Fruit fly (Drosophila melanogaster) whole organism, adult: Measurements from ENCODE around the gene CG43658.

Experiments
- CG11617 ChIP-seq: fragments of 200-800 bp; sonication (Bioruptor generic); optimal IDR thresholded peaks from 2 replicates; lab custom pipeline; 2017; ENCODE audit warnings: mild to moderate bottlenecking, missing biosample characterization, missing genetic modification reagents, missing genetic modification characterization
- CG12768 ChIP-seq: fragments of 200-800 bp; sonication (Bioruptor generic); optimal IDR thresholded peaks from 2 replicates; lab custom pipeline; 2017; ENCODE audit warnings: missing biosample characterization, missing genetic modification characterization, mild to moderate bottlenecking, moderate library complexity, missing genetic modification reagents
- CG14711 ChIP-seq: fragments of 200-800 bp; sonication (Bioruptor generic); optimal IDR thresholded peaks from 2 replicates; lab custom pipeline; 2018; ENCODE audit warnings: missing biosample characterization, mild to moderate bottlenecking, missing genetic modification characterization, moderate library complexity
- CG1620 ChIP-seq: fragments of 200-800 bp; sonication (Bioruptor generic); optimal IDR thresholded peaks from 2 replicates; lab custom pipeline; 2016; ENCODE audit warnings: missing biosample characterization, missing genetic modification characterization
- CG33017 ChIP-seq: fragments of 200-800 bp; sonication (Bioruptor generic); optimal IDR thresholded peaks from 2 replicates; lab custom pipeline; 2018; ENCODE audit warnings: missing biosample characterization, mild to moderate bottlenecking, missing genetic modification characterization, moderate library complexity
- CG5204 ChIP-seq: fragments of 200-800 bp; sonication (Bioruptor generic); optimal IDR thresholded peaks from 2 replicates; lab custom pipeline; 2016; ENCODE audit warnings: missing biosample characterization, missing genetic modification characterization
- CG7045 ChIP-seq: fragments of 200-800 bp; sonication (Bioruptor generic); optimal IDR thresholded peaks from 2 replicates; lab custom pipeline; 2017; ENCODE audit warnings: missing biosample characterization, mild to moderate bottlenecking, missing genetic modification characterization
- CG7101 ChIP-seq: fragments of 200-800 bp; sonication (Bioruptor generic); optimal IDR thresholded peaks from 2 replicates; lab custom pipeline; 2018; ENCODE audit warnings: missing biosample characterization, mild to moderate bottlenecking, missing genetic modification characterization, moderate library complexity
- Clk ChIP-seq: fragments of 200-800 bp; sonication (Bioruptor generic); optimal IDR thresholded peaks from 2 replicates; lab custom pipeline; 2017; ENCODE audit warnings: missing biosample characterization, missing genetic modification characterization
- Crg-1 ChIP-seq: fragments of 200-800 bp; sonication (Bioruptor generic); optimal IDR thresholded peaks from 2 replicates; lab custom pipeline; 2016; ENCODE audit warnings: missing biosample characterization, missing genetic modification characterization
- Hr96 ChIP-seq: fragments of 200-800 bp; sonication (Bioruptor generic); optimal IDR thresholded peaks from 2 replicates; lab custom pipeline; 2016; ENCODE audit warnings: missing biosample characterization, missing genetic modification characterization
- Mnt ChIP-seq: fragments of 200-800 bp; sonication (Bioruptor generic); optimal IDR thresholded peaks from 2 replicates; lab custom pipeline; 2016; ENCODE audit warnings: missing biosample characterization, mild to moderate bottlenecking, missing genetic modification characterization
- bab1 ChIP-seq: fragments of 200-800 bp; sonication (Bioruptor generic); optimal IDR thresholded peaks from 3 replicates; lab custom pipeline; 2019; ENCODE audit warnings: missing biosample characterization, mild to moderate bottlenecking, missing genetic modification characterization, moderate library complexity
- cic ChIP-seq: fragments of 200-800 bp; sonication (Bioruptor generic); optimal IDR thresholded peaks from 2 replicates; lab custom pipeline; 2017; ENCODE audit warnings: missing biosample characterization, mild to moderate bottlenecking, missing genetic modification characterization, moderate library complexity
- cnc ChIP-seq, 2 experiments: fragments of >200 bp; optimal IDR thresholded peaks; 2 replicates each; lab custom pipeline; 2017
- kay ChIP-seq: fragments of 200-800 bp; sonication (Bioruptor generic); peaks from one replicate; lab custom pipeline; 2016; ENCODE audit warnings: missing biosample characterization, missing genetic modification characterization, borderline replicate concordance
- ovo ChIP-seq: fragments of 200-800 bp; sonication (Bioruptor generic); optimal IDR thresholded peaks from 2 replicates; lab custom pipeline; 2016; ENCODE audit warnings: missing biosample characterization, missing genetic modification characterization
- pad ChIP-seq: fragments of 200-800 bp; sonication (Bioruptor generic); optimal IDR thresholded peaks from 3 replicates; lab custom pipeline; 2017; ENCODE audit warnings: missing biosample characterization, missing genetic modification characterization, mild to moderate bottlenecking, moderate library complexity, missing genetic modification reagents
- tj ChIP-seq: fragments of 200-800 bp; sonication (Bioruptor generic); optimal IDR thresholded peaks from 3 replicates; lab custom pipeline; 2017; ENCODE audit warnings: missing biosample characterization, mild to moderate bottlenecking, missing genetic modification characterization, moderate library complexity
- toe ChIP-seq: fragments of 200-800 bp; sonication (Bioruptor generic); optimal IDR thresholded peaks from 2 replicates; lab custom pipeline; 2016; ENCODE audit warnings: missing biosample characterization, missing genetic modification characterization

The CG43658 gene

dm6 chrX:17594745-17595144, 33.8 kb upstream of the CG43658 start:
- TF ChIP-seq CG11617 (GFP tag; lab: Kevin White, UChicago) (no peak), tj (no peak), CG7045 (GFP tag; lab: Kevin White, UChicago) (no peak), Hr96 (GFP tag; lab: Kevin White, UChicago) (no peak), CG12768 (GFP tag; lab: Kevin White, UChicago) (no peak)

dm6 chrX:17588565-17588964, 27.6 kb upstream of the CG43658 start, which contains the start of gene CG12992:
Gene CG12992 (plus strand): TSS chrX:17588865.
- TF ChIP-seq cnc (optimal IDR thresholded peaks at IDR 0.05; lab: Kevin White, UChicago) = no peak
- peak; percentile 15 for TF ChIP-seq tj

DNA sequence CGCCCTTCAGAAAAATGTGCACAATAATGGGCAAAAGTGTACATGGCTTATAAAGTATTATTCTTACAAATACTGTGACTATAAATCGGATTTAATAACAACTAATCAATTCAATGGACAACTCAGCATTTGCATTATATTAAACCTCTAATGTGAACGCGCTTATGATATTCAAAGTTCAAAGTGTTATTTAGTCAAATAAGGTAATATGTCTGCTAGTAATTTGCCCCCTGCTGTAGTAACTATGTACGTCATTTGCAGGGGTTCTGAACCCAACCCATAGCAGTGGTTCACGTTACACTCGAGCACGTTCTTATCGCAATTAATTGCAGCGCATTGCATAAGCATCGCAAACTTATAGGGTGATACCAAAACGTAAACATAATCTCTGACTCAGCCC, 27.2 kb upstream of the CG43658 start:
- TF ChIP-seq CG7045 (GFP tag; lab: Kevin White, UChicago) (peak; percentile 30), CG12768 (GFP tag; lab: Kevin White, UChicago) (peak; percentile 38), Crg-1 (peak; percentile 48), Hr96 (GFP tag; lab: Kevin White, UChicago) (no peak), CG11617 (GFP tag; lab: Kevin White, UChicago) (peak; percentile 86), pad (peak; percentile 63), CG1620 (no peak), CG14711 (peak; percentile 64), CG33017 (tag; lab: Kevin White, UChicago) (peak; percentile 70), bab1 (peak; percentile 92), kay (GFP tag; lab: Kevin White, UChicago) (peak; percentile 55), CG5204 (GFP tag; lab: Kevin White, UChicago) (peak; percentile 8), ovo (peak; percentile 14), Clk (GFP tag; lab: Kevin White, UChicago) (no peak), toe (GFP tag; lab: Kevin White, UChicago) (no peak), cic (GFP tag; lab: Kevin White, UChicago) (no peak), Mnt (GFP tag; lab: Kevin White, UChicago) (peak; percentile 62), cnc (optimal IDR thresholded peaks at IDR 0.05; lab: Kevin White, UChicago) (no peak), tj (peak; percentile 79), CG7101 (tag; lab: Kevin White, UChicago) (peak; percentile 83)

DNA sequence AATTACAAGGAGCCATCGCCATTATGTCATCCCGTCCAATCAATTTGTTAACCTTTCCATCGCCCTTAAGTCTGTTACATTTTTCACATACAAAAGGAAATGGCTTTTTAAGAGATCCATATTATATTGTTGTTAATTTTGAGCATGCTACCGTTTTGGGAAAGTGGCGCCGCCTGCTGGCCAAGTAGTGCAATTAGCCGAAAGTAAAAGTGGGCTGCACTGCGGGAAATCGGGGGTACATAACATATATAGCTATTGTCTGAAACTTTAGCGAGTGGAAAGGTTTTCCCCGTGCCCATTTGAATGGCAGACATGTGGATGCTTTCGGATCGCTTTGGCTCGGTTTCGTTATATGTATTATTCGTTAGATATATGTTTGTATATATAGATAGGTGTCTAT, 24.9 kb upstream of the CG43658 start:
- TF ChIP-seq ovo (no peak), toe (GFP tag; lab: Kevin White, UChicago) (no peak), CG12768 (GFP tag; lab: Kevin White, UChicago) (no peak), pad (no peak), CG11617 (GFP tag; lab: Kevin White, UChicago) (no peak), Crg-1 (no peak), Clk (GFP tag; lab: Kevin White, UChicago) (no peak), Hr96 (GFP tag; lab: Kevin White, UChicago) (no peak), CG7101 (tag; lab: Kevin White, UChicago) (no peak), tj (no peak), bab1 (no peak), cic (GFP tag; lab: Kevin White, UChicago) (no peak), kay (GFP tag; lab: Kevin White, UChicago) (no peak), CG33017 (tag; lab: Kevin White, UChicago) (no peak), Mnt (GFP tag; lab: Kevin White, UChicago) (no peak), CG7045 (GFP tag; lab: Kevin White, UChicago) (no peak), CG1620 (no peak), CG14711 (no peak)

DNA sequence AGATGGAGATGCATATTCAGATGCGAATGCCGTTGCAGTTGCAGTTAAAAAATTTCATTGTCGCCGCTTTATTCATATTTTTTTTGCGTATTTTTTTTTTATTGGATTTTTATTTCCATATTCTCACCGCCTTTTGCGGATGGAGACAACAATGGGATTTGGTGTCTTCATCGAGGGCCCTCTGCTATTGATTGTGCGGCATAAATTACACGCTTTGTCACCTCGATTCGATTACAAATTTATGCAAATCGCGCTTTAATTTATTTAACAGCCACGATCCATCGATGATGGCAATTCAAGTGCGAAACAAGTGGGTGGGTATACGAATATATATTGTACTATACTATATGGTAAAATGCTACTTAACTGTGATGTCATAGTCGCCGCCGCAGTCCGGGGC, 22.7 kb upstream of the CG43658 start:
- TF ChIP-seq CG1620 = no peak
- no peak for TF ChIP-seq CG11617 (GFP tag; lab: Kevin White, UChicago)
- TF ChIP-seq CG14711 = no peak
- no peak for TF ChIP-seq cnc (optimal IDR thresholded peaks at IDR 0.05; lab: Kevin White, UChicago)
- no peak for TF ChIP-seq pad
- TF ChIP-seq CG7045 (GFP tag; lab: Kevin White, UChicago) = no peak
- no peak for TF ChIP-seq CG5204 (GFP tag; lab: Kevin White, UChicago)

DNA sequence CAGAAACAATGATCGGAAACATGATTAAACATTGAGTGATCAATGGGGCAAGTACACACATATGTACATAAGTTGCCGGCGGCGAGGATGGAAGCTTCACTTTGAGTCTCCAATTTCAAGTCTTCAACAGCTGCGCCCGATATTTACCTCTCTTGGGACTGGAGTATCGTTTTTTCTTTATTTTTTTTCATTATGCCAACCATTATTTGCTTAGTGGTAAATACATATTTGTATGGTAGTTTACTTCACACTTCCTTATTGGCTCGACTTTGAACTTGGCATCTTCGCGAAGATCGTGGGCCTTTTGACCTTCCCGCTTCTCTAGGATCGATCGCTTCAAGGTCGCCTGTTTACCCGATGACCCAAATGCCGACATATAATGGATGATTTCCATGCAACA, 21.7 kb upstream of the CG43658 start:
- no peak for TF ChIP-seq CG1620
- TF ChIP-seq pad = no peak
- no peak for TF ChIP-seq toe (GFP tag; lab: Kevin White, UChicago)
- TF ChIP-seq Mnt (GFP tag; lab: Kevin White, UChicago) = no peak
- no peak for TF ChIP-seq Hr96 (GFP tag; lab: Kevin White, UChicago)
- no peak for TF ChIP-seq CG12768 (GFP tag; lab: Kevin White, UChicago)
- TF ChIP-seq ovo = no peak
- no peak for TF ChIP-seq cic (GFP tag; lab: Kevin White, UChicago)
- TF ChIP-seq Clk (GFP tag; lab: Kevin White, UChicago) = no peak
- TF ChIP-seq CG7101 (tag; lab: Kevin White, UChicago) = no peak
- no peak for TF ChIP-seq bab1
- TF ChIP-seq CG11617 (GFP tag; lab: Kevin White, UChicago) = no peak
- no peak for TF ChIP-seq CG7045 (GFP tag; lab: Kevin White, UChicago)

DNA sequence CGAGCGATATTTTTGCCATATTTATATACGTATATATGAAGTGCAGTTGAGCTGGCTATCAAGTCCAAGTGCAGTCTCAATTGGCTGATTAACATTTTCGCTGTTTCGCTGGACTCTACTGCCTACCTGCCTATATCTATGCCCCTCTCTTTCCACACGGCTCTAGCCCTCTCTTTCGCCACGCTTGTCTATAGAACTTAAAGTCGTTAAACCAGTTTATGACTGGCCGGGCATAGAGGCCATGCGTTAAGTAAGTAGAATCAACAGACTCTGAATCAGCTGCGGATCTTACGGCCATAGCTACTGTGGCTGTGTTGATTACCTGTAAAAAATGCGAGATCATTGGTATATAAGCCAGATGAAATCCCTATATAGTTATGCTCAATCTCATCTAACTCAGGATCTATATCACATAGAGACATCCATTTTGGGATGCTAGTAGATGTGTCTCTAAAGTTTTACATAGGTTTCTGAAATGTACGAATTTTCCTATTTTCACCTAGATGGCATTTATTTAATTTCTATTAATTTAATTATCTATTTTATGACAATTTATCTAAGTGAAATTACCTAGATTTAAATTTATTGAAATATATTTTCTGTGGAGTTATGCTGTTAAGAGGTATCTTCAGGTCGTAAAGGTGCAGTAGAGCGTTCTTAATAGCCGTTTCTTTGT, 20.8 kb upstream of the CG43658 start:
- TF ChIP-seq Crg-1 (peak; percentile 3), kay (GFP tag; lab: Kevin White, UChicago) (peak; percentile 78), cnc (optimal IDR thresholded peaks at IDR 0.05; lab: Kevin White, UChicago) (no peak)
